Worm (Caenorhabditis elegans) whole organism, L1 larva: ENCODE measurements around the gene T28H10.2.

Source experiments
- aha-1 ChIP-seq: fragments of 150-350 bp; optimal IDR thresholded peaks from 2 replicates; lab custom pipeline; 2014; ENCODE audit warnings: missing biosample characterization, missing genetic modification characterization
- alr-1 ChIP-seq: fragments of 200-800 bp; sonication (Bioruptor generic); optimal IDR thresholded peaks from 2 replicates; lab custom pipeline; 2018; ENCODE audit warnings: borderline replicate concordance, mild to moderate bottlenecking, missing genetic modification characterization, missing compliant biosample characterization
- aly-2 ChIP-seq: fragments of 150-350 bp; optimal IDR thresholded peaks from 2 replicates; lab custom pipeline; 2014; ENCODE audit warnings: missing biosample characterization, missing genetic modification characterization
- ceh-82 ChIP-seq, 3 experiments: fragments of 150-350 bp in 1 of 3; sonication (generic microtip) in 2 of 3; optimal IDR thresholded peaks; 2 replicates each; lab custom pipeline; 2014 to 2017; ENCODE audit warnings: missing biosample characterization in 3 of 3, missing genetic modification characterization in 3 of 3
- ceh-90 ChIP-seq: sonication (generic microtip); optimal IDR thresholded peaks from 2 replicates; lab custom pipeline; 2016; ENCODE audit warnings: missing genetic modification characterization, missing compliant biosample characterization
- ces-1 ChIP-seq: fragments of 150-350 bp; optimal IDR thresholded peaks from 2 replicates; lab custom pipeline; 2014; ENCODE audit warnings: missing biosample characterization, missing genetic modification reagents, missing genetic modification characterization
- efl-1 ChIP-seq, 4 experiments: fragments of 150-350 bp; optimal IDR thresholded peaks in 3 of 4; peaks in 1 of 4; 1 replicate in 1 of 4; 2 replicates in 3 of 4; lab custom pipeline; 2014; ENCODE audit warnings: missing biosample characterization in 2 of 4, missing genetic modification characterization in 2 of 4, missing genetic modification reagents in 2 of 4
- egl-13 ChIP-seq: sonication (generic microtip); optimal IDR thresholded peaks from 2 replicates; lab custom pipeline; 2016; ENCODE audit warnings: missing genotype, missing genetic modification reagents, missing genetic modification characterization, missing compliant biosample characterization
- egl-27 ChIP-seq, 2 experiments: fragments of 150-350 bp in 1 of 2; sonication (generic microtip); optimal IDR thresholded peaks; 3 replicates each; lab custom pipeline; 2017 to 2018; ENCODE audit warnings: missing biosample characterization in 2 of 2, missing genetic modification characterization in 2 of 2, missing genetic modification reagents in 2 of 2
- elt-3 ChIP-seq, 6 experiments: fragments of 150-350 bp in 1 of 6; sonication (generic microtip); optimal IDR thresholded peaks; 2 replicates each; lab custom pipeline; 2017 to 2018; ENCODE audit warnings: missing biosample characterization in 6 of 6, missing genetic modification characterization in 6 of 6, inconsistent platforms in 1 of 6
- fkh-4 ChIP-seq: sonication (generic microtip); optimal IDR thresholded peaks from 2 replicates; lab custom pipeline; 2016; ENCODE audit warnings: missing compliant biosample characterization, missing genetic modification characterization, borderline replicate concordance
- fkh-8 ChIP-seq: sonication (generic microtip); optimal IDR thresholded peaks from 2 replicates; lab custom pipeline; 2016; ENCODE audit warnings: mild to moderate bottlenecking, missing genetic modification characterization, missing compliant biosample characterization
- grh-1 ChIP-seq: fragments of 200-800 bp; sonication (Bioruptor generic); IDR thresholded peaks from 2 replicates; pipeline ENCODE4 v1.3.6; 2022; ENCODE audit warnings: missing genetic modification reagents, missing genetic modification characterization, missing compliant biosample characterization
- hlh-17 ChIP-seq: fragments of 200-800 bp; sonication (Bioruptor generic); optimal IDR thresholded peaks from 2 replicates; lab custom pipeline; 2018; ENCODE audit warnings: missing genetic modification characterization, mild to moderate bottlenecking, missing compliant biosample characterization, moderate library complexity, borderline replicate concordance
- hlh-4 ChIP-seq: sonication (generic microtip); optimal IDR thresholded peaks from 2 replicates; lab custom pipeline; 2016; ENCODE audit warnings: mild to moderate bottlenecking, missing genetic modification characterization, missing compliant biosample characterization
- irx-1 ChIP-seq: sonication (generic microtip); optimal IDR thresholded peaks from 2 replicates; lab custom pipeline; 2016; ENCODE audit warnings: missing genetic modification characterization, missing compliant biosample characterization
- lin-14 ChIP-seq: fragments of 200-800 bp; sonication (Bioruptor generic); optimal IDR thresholded peaks from 2 replicates; lab custom pipeline; 2018; ENCODE audit warnings: mild to moderate bottlenecking, missing genetic modification characterization, moderate library complexity, missing compliant biosample characterization
- lin-15B ChIP-seq: fragments of 150-350 bp; sonication (generic microtip); optimal IDR thresholded peaks from 3 replicates; lab custom pipeline; 2014; ENCODE audit warnings: missing biosample characterization, missing genetic modification characterization
- lin-35 ChIP-seq, 2 experiments: fragments of 150-350 bp; optimal IDR thresholded peaks; 2 replicates each; lab custom pipeline; 2014; ENCODE audit warnings: missing biosample characterization in 2 of 2, missing genetic modification characterization in 2 of 2, missing genetic modification reagents in 2 of 2
- lir-3 ChIP-seq: sonication (generic microtip); optimal IDR thresholded peaks from 2 replicates; lab custom pipeline; 2016; ENCODE audit warnings: mild to moderate bottlenecking, missing genetic modification characterization, moderate library complexity, missing compliant biosample characterization; ENCODE audit not compliant: poor library complexity
- lsy-2 ChIP-seq, 2 experiments: fragments of 150-350 bp; optimal IDR thresholded peaks; 2 replicates each; lab custom pipeline; 2014; ENCODE audit warnings: missing biosample characterization in 2 of 2, missing genetic modification characterization in 2 of 2
- mef-2 ChIP-seq: fragments of 150-350 bp; optimal IDR thresholded peaks from 2 replicates; lab custom pipeline; 2014; ENCODE audit warnings: missing biosample characterization, missing genetic modification characterization
- nhr-11 ChIP-seq: fragments of 150-350 bp; optimal IDR thresholded peaks from 2 replicates; lab custom pipeline; 2014; ENCODE audit warnings: missing biosample characterization, missing genetic modification characterization
- nhr-12 ChIP-seq: sonication (generic microtip); optimal IDR thresholded peaks from 2 replicates; lab custom pipeline; 2017; ENCODE audit warnings: missing biosample characterization, missing genetic modification characterization
- nhr-47 ChIP-seq: sonication (generic microtip); optimal IDR thresholded peaks from 2 replicates; lab custom pipeline; 2016; ENCODE audit warnings: mild to moderate bottlenecking, missing genetic modification characterization, moderate library complexity, missing compliant biosample characterization
- nhr-76 ChIP-seq: sonication (generic microtip); optimal IDR thresholded peaks from 2 replicates; lab custom pipeline; 2017; ENCODE audit warnings: missing biosample characterization, missing genetic modification characterization
- nhr-77 ChIP-seq: fragments of 150-350 bp; optimal IDR thresholded peaks from 2 replicates; lab custom pipeline; 2014; ENCODE audit warnings: missing biosample characterization, missing genetic modification characterization
- nhr-85 ChIP-seq: sonication (generic microtip); peaks from one replicate; lab custom pipeline; 2016; ENCODE audit warnings: missing genetic modification characterization, inconsistent platforms, missing compliant biosample characterization
- nhr-90 ChIP-seq: sonication (generic microtip); optimal IDR thresholded peaks from 2 replicates; lab custom pipeline; 2016; ENCODE audit warnings: mild to moderate bottlenecking, missing genetic modification characterization, missing compliant biosample characterization; ENCODE audit not compliant: poor library complexity
- pqm-1 ChIP-seq: sonication (generic microtip); optimal IDR thresholded peaks from 3 replicates; lab custom pipeline; 2017; ENCODE audit warnings: missing biosample characterization, missing genetic modification characterization
- skn-1 ChIP-seq: fragments of 150-350 bp; optimal IDR thresholded peaks from 2 replicates; lab custom pipeline; 2014; ENCODE audit warnings: missing biosample characterization, missing genetic modification characterization
- snpc-4 ChIP-seq: fragments of 150-350 bp; optimal IDR thresholded peaks from 2 replicates; lab custom pipeline; 2014; ENCODE audit warnings: missing biosample characterization, missing genetic modification characterization
- sox-4 ChIP-seq: sonication (generic microtip); optimal IDR thresholded peaks from 2 replicates; lab custom pipeline; 2016; ENCODE audit warnings: missing genetic modification characterization, missing compliant biosample characterization
- sup-37 ChIP-seq: fragments of 200-800 bp; sonication (Bioruptor generic); optimal IDR thresholded peaks from 2 replicates; lab custom pipeline; 2018; ENCODE audit warnings: mild to moderate bottlenecking, missing genetic modification characterization, missing compliant biosample characterization
- swsn-7 ChIP-seq: sonication (generic microtip); optimal IDR thresholded peaks from 2 replicates; lab custom pipeline; 2016; ENCODE audit warnings: missing genetic modification characterization, missing compliant biosample characterization
- tbx-2 ChIP-seq: sonication (generic microtip); optimal IDR thresholded peaks from 2 replicates; lab custom pipeline; 2016; ENCODE audit warnings: missing genetic modification characterization, missing compliant biosample characterization
- tlp-1 ChIP-seq: fragments of 150-350 bp; optimal IDR thresholded peaks from 2 replicates; lab custom pipeline; 2014; ENCODE audit warnings: missing biosample characterization, missing genetic modification characterization
- unc-86 ChIP-seq: sonication (generic microtip); optimal IDR thresholded peaks from 2 replicates; lab custom pipeline; 2016; ENCODE audit warnings: missing genetic modification characterization, missing compliant biosample characterization
- vab-15 ChIP-seq: sonication (generic microtip); optimal IDR thresholded peaks from 2 replicates; lab custom pipeline; 2017; ENCODE audit warnings: missing genotype, mild to moderate bottlenecking, missing genetic modification characterization, missing compliant biosample characterization
- xbp-1 ChIP-seq: sonication (generic microtip); optimal IDR thresholded peaks from 2 replicates; lab custom pipeline; 2016; ENCODE audit warnings: missing genetic modification characterization, missing compliant biosample characterization
- ztf-4 ChIP-seq: fragments of 150-350 bp; optimal IDR thresholded peaks from 2 replicates; lab custom pipeline; 2014; ENCODE audit warnings: missing biosample characterization, missing genetic modification characterization

The T28H10.2 gene

ce11 chrV:12497725-12498263, 15.0 kb downstream of the T28H10.2 start, which contains the start of the genes W04D2.4 and rbm-25 (continued):
- peak; percentile 85 for TF ChIP-seq xbp-1 (tag; lab: Kevin White, UChicago)
- TF ChIP-seq hlh-17 (GFP tag; lab: Kevin White, UChicago) = no peak
- peak; percentile 82 for TF ChIP-seq irx-1 (tag; lab: Kevin White, UChicago)
- TF ChIP-seq aha-1 (tag; lab: Kevin White, UChicago) = peak; percentile 23
- TF ChIP-seq lin-14 (GFP tag; lab: Kevin White, UChicago) = peak; percentile 87
- TF ChIP-seq swsn-7 (tag; lab: Kevin White, UChicago) = peak; percentile 90
- peak; percentile 71 for TF ChIP-seq egl-13 (tag; lab: Kevin White, UChicago)
- TF ChIP-seq hlh-4 (tag; lab: Kevin White, UChicago) = no peak
- peak; percentile 57 for TF ChIP-seq ztf-4 (tag; lab: Kevin White, UChicago)
- peak; percentile 76 to 85 for TF ChIP-seq lin-35 (GFP tag; optimal IDR thresholded peaks at IDR 0.05; lab: Kevin White, UChicago)
- TF ChIP-seq grh-1 (GFP tag; lab: Robert Waterston, UW) = peak; percentile 67
- peak in 2 of 6 experiments; percentile 56 to 73 for TF ChIP-seq elt-3 (tag; optimal IDR thresholded peaks at IDR 0.05; lab: Kevin White, UChicago)
- peak; percentile 9 for TF ChIP-seq nhr-77 (tag; lab: Kevin White, UChicago)
- TF ChIP-seq nhr-47 = peak; percentile 92
- TF ChIP-seq alr-1 (tag; lab: Kevin White, UChicago) = no peak
- TF ChIP-seq tlp-1 = no peak
- TF ChIP-seq unc-86 (tag; lab: Kevin White, UChicago) = peak; percentile 85
- peak; percentile 90 for TF ChIP-seq nhr-85 (tag; lab: Kevin White, UChicago)
- TF ChIP-seq sup-37 (GFP tag; lab: Kevin White, UChicago) = no peak
- TF ChIP-seq egl-27 (tag; optimal IDR thresholded peaks at IDR 0.05; lab: Kevin White, UChicago) = no peak
- no peak for TF ChIP-seq vab-15 (tag; lab: Kevin White, UChicago)
- TF ChIP-seq nhr-90 (tag; lab: Kevin White, UChicago) = peak; percentile 86
- TF ChIP-seq fkh-4 (tag; lab: Kevin White, UChicago) = peak; percentile 30
- TF ChIP-seq ceh-82 (tag; optimal IDR thresholded peaks at IDR 0.05; lab: Kevin White, UChicago) = peak; percentile 63 to 77 (median 77)
- TF ChIP-seq lin-15B (tag; lab: Kevin White, UChicago) = peak; percentile 23
- no peak for TF ChIP-seq nhr-12 (tag; lab: Kevin White, UChicago)
- TF ChIP-seq ceh-90 (tag; lab: Kevin White, UChicago) = no peak
- TF ChIP-seq pqm-1 (tag; lab: Kevin White, UChicago) = no peak
- peak; percentile 60 for TF ChIP-seq lir-3 (tag; lab: Kevin White, UChicago)
- peak; percentile 87 for TF ChIP-seq tbx-2 (tag; lab: Kevin White, UChicago)
- no peak for TF ChIP-seq mef-2

ce11 chrV:12494522-12494921, 18.2 kb downstream of the T28H10.2 start, which contains the start of gene mrps-11:
Gene mrps-11, minus strand, starts transcription at chrV:12494622.
- no peak for TF ChIP-seq efl-1 (optimal IDR thresholded peaks at IDR 0.05; lab: Kevin White, UChicago)
- TF ChIP-seq efl-1 (GFP tag; optimal IDR thresholded peaks at IDR 0.05 in 1 of 2; lab: Kevin White, UChicago) = no peak
- no peak for TF ChIP-seq sox-4 (tag; lab: Kevin White, UChicago)
- no peak for TF ChIP-seq aly-2 (tag; lab: Kevin White, UChicago)
- TF ChIP-seq ces-1 = no peak
- no peak for TF ChIP-seq nhr-90 (tag; lab: Kevin White, UChicago)
- TF ChIP-seq nhr-11 = no peak
- no peak for TF ChIP-seq fkh-8 (tag; lab: Kevin White, UChicago)
- no peak for TF ChIP-seq skn-1
- no peak for TF ChIP-seq lin-35 (GFP tag; optimal IDR thresholded peaks at IDR 0.05; lab: Kevin White, UChicago)
- no peak for TF ChIP-seq nhr-76 (tag; lab: Kevin White, UChicago)
- no peak for TF ChIP-seq lin-15B (tag; lab: Kevin White, UChicago)
- no peak for TF ChIP-seq snpc-4 (tag; lab: Kevin White, UChicago)
- TF ChIP-seq nhr-12 (tag; lab: Kevin White, UChicago) = no peak
- TF ChIP-seq irx-1 (tag; lab: Kevin White, UChicago) = no peak
- TF ChIP-seq lsy-2 (tag; optimal IDR thresholded peaks at IDR 0.05; lab: Kevin White, UChicago) = no peak
- no peak for TF ChIP-seq sup-37 (GFP tag; lab: Kevin White, UChicago)
- TF ChIP-seq, all 84 proteins: peak for 0
